Fruit fly (Drosophila melanogaster): ENCODE results near the gene ppk24.

DNA sequence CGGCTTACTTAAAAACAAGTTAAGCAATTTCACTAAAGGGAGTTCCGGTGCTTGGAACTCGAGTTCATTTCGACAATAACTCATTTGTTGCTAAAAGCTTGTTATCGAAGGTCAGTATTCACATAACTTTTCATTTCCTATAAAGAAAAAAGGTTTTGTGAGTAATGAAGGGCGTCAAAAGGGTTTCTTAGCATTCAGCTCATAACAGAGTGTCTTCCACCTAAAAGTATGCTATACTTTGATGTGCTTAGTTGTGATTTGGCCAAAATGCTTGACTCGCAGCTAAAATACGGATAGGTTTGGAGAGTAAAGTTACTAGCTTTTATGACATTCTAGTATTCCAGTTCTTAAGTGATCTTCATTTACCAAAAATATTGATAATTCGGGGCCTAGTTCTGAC lies 1.6 kb upstream of the ppk24 start:
- TF ChIP-seq h (optimal IDR thresholded peaks at IDR 0.05) (no peak), Sin3A (optimal IDR thresholded peaks at IDR 0.05) (no peak)
